Worm (Caenorhabditis elegans): ENCODE data around the gene M88.3.

ce11 chrIII:4506140-4506539 is 38.7 kb downstream of the M88.3 start:
- no peak for TF ChIP-seq nhr-76 (tag; optimal IDR thresholded peaks at IDR 0.05)
- TF ChIP-seq nhr-25 (tag; optimal IDR thresholded peaks at IDR 0.05; ENCODE audit: borderline replicate concordance, insufficient read depth) = no peak
- TF ChIP-seq Y75B8A.6 (GFP tag; IDR thresholded peaks at IDR 0.05) = no peak
- no peak for TF ChIP-seq egl-27 (tag; optimal IDR thresholded peaks at IDR 0.05)
